Fruit fly (Drosophila melanogaster) whole organism: ENCODE data around the gene Acp29AB.

ENCODE experiments used
- CG8478 ChIP-seq: fragments of >200 bp; optimal IDR thresholded peaks from 2 replicates; lab custom pipeline; 2018; ENCODE audit warnings: inconsistent platforms
- EcR ChIP-seq, 2 experiments: fragments of >200 bp; optimal IDR thresholded peaks; 2 replicates each; lab custom pipeline; 2017; ENCODE audit warnings: missing biosample characterization in 2 of 2, missing genetic modification characterization in 2 of 2, missing genetic modification reagents in 2 of 2
- pan ChIP-seq: fragments of >200 bp; optimal IDR thresholded peaks from 2 replicates; lab custom pipeline; 2017
- psq ChIP-seq: fragments of >200 bp; optimal IDR thresholded peaks from 2 replicates; lab custom pipeline; 2017

DNA sequence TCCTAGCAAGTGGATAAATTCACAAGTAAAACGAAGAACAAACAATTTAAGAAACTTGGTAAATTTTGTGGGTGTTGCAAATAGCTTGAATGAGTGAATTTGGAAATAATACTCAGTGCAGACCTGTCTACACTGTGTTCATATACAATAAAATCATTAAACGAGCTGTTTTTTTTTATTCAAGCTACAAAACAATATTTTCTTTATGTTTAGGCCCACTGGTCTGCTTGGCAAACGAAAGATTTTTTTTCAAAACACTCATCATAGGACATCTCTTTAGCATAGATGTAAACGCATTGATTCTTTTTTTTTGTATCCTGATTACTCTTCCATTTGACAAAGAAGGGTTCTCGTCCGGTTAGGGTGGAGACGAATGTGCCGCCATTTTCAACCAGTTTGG, 724 bp downstream of the Acp29AB start, which contains the start of gene CG42820:
- TF ChIP-seq pan (lab: Kevin White, UChicago), result no peak
- no peak for TF ChIP-seq psq (lab: Kevin White, UChicago)
- TF ChIP-seq CG8478 (lab: Kevin White, UChicago), result no peak
- TF ChIP-seq EcR (GFP tag; optimal IDR thresholded peaks at IDR 0.05; lab: Kevin White, UChicago), result no peak
